Fruit fly (Drosophila melanogaster) whole organism, prepupa: ENCODE data around the gene Mur89F.

ENCODE experiments used
- Blimp-1 ChIP-seq: fragments of 200-800 bp; sonication (Bioruptor generic); optimal IDR thresholded peaks from 3 replicates; lab custom pipeline; 2017; ENCODE audit warnings: missing biosample characterization, missing genetic modification characterization, mild to moderate bottlenecking, moderate library complexity, missing genetic modification reagents
- CG10631 ChIP-seq: fragments of 200-800 bp; sonication (Bioruptor generic); optimal IDR thresholded peaks from 2 replicates; lab custom pipeline; 2016; ENCODE audit warnings: missing biosample characterization, missing genetic modification characterization
- CG10669 ChIP-seq: fragments of 200-800 bp; sonication (Bioruptor generic); optimal IDR thresholded peaks from 3 replicates; lab custom pipeline; 2018; ENCODE audit warnings: missing biosample characterization, mild to moderate bottlenecking, missing genetic modification characterization, moderate library complexity
- CG11294 ChIP-seq: fragments of 200-800 bp; sonication (Bioruptor generic); IDR thresholded peaks from 2 replicates; pipeline ENCODE4 v1.3.6; 2022; ENCODE audit warnings: missing biosample characterization, missing genetic modification characterization
- CG11762 ChIP-seq: fragments of 200-800 bp; sonication (Bioruptor generic); optimal IDR thresholded peaks from 3 replicates; lab custom pipeline; 2016; ENCODE audit warnings: missing biosample characterization, missing genetic modification characterization; ENCODE audit not compliant: insufficient read depth
- CG11902 ChIP-seq: fragments of 200-800 bp; sonication (Bioruptor generic); optimal IDR thresholded peaks from 3 replicates; lab custom pipeline; 2016; ENCODE audit warnings: missing biosample characterization, missing genetic modification characterization
- CG15336 ChIP-seq: fragments of 200-800 bp; sonication (Bioruptor generic); IDR thresholded peaks from 2 replicates; pipeline ENCODE4 v1.3.6; 2022; ENCODE audit warnings: missing biosample characterization, missing genetic modification characterization
- CG1621 ChIP-seq: fragments of 200-800 bp; sonication (Bioruptor generic); optimal IDR thresholded peaks from 3 replicates; lab custom pipeline; 2018; ENCODE audit warnings: missing biosample characterization, mild to moderate bottlenecking, missing genetic modification characterization
- CG16779 ChIP-seq: fragments of 200-800 bp; sonication (Bioruptor generic); optimal IDR thresholded peaks from 3 replicates; lab custom pipeline; 2017; ENCODE audit warnings: missing biosample characterization, mild to moderate bottlenecking, missing genetic modification characterization
- CG3032 ChIP-seq: fragments of 200-800 bp; optimal IDR thresholded peaks from 2 replicates; lab custom pipeline; 2019; ENCODE audit warnings: missing biosample characterization, mild to moderate bottlenecking, missing genetic modification characterization, moderate library complexity
- CG31627 ChIP-seq: fragments of 200-800 bp; sonication (Bioruptor generic); optimal IDR thresholded peaks from 3 replicates; lab custom pipeline; 2016; ENCODE audit warnings: missing biosample characterization, missing genetic modification characterization
- CG32006 ChIP-seq: fragments of 200-800 bp; sonication (Bioruptor generic); optimal IDR thresholded peaks from 3 replicates; lab custom pipeline; 2017; ENCODE audit warnings: missing biosample characterization, mild to moderate bottlenecking, missing genetic modification characterization
- CG34406 ChIP-seq: fragments of 200-800 bp; sonication (Bioruptor generic); optimal IDR thresholded peaks from 3 replicates; lab custom pipeline; 2016; ENCODE audit warnings: missing biosample characterization, missing genetic modification characterization
- CG3919 ChIP-seq: fragments of 200-800 bp; sonication (Bioruptor generic); optimal IDR thresholded peaks from 3 replicates; lab custom pipeline; 2016; ENCODE audit warnings: missing biosample characterization, missing genetic modification characterization
- CG4318 ChIP-seq: fragments of 200-800 bp; sonication (Bioruptor generic); optimal IDR thresholded peaks from 3 replicates; lab custom pipeline; 2017; ENCODE audit warnings: missing biosample characterization, mild to moderate bottlenecking, missing genetic modification characterization
- CG6163 ChIP-seq: fragments of 200-800 bp; sonication (Bioruptor generic); IDR thresholded peaks from 3 replicates; pipeline ENCODE4 v1.3.6; 2022; ENCODE audit warnings: missing biosample characterization, missing genetic modification characterization
- CG6276 ChIP-seq: fragments of 200-800 bp; sonication (Bioruptor generic); optimal IDR thresholded peaks from 2 replicates; lab custom pipeline; 2017; ENCODE audit warnings: missing biosample characterization, mild to moderate bottlenecking, missing genetic modification characterization
- CG6792 ChIP-seq: fragments of 200-800 bp; sonication (Bioruptor generic); optimal IDR thresholded peaks from 3 replicates; lab custom pipeline; 2016; ENCODE audit warnings: missing biosample characterization, missing genetic modification characterization
- CG6854 ChIP-seq: fragments of 200-800 bp; sonication (Bioruptor generic); optimal IDR thresholded peaks from 2 replicates; lab custom pipeline; 2017; ENCODE audit warnings: missing biosample characterization, mild to moderate bottlenecking, missing genetic modification characterization
- CG7368 ChIP-seq: fragments of 200-800 bp; sonication (Bioruptor generic); optimal IDR thresholded peaks from 3 replicates; lab custom pipeline; 2016; ENCODE audit warnings: missing biosample characterization, missing genetic modification characterization
- CG8119 ChIP-seq: fragments of 200-800 bp; sonication (Bioruptor generic); IDR thresholded peaks from 3 replicates; pipeline ENCODE4 v1.3.6; 2022; ENCODE audit warnings: missing biosample characterization, missing genetic modification characterization
- CG8319 ChIP-seq: fragments of 200-800 bp; sonication (Bioruptor generic); optimal IDR thresholded peaks from 3 replicates; lab custom pipeline; 2016; ENCODE audit warnings: missing biosample characterization, missing genetic modification characterization
- CG8632 ChIP-seq: fragments of 200-800 bp; sonication (Bioruptor generic); optimal IDR thresholded peaks from 3 replicates; lab custom pipeline; 2016; ENCODE audit warnings: missing biosample characterization, missing genetic modification characterization
- CG9139 ChIP-seq: fragments of 200-800 bp; sonication (Bioruptor generic); optimal IDR thresholded peaks from 3 replicates; lab custom pipeline; 2017; ENCODE audit warnings: missing biosample characterization, mild to moderate bottlenecking, missing genetic modification characterization
- Eip75B ChIP-seq: fragments of 200-800 bp; sonication (Bioruptor generic); optimal IDR thresholded peaks from 3 replicates; lab custom pipeline; 2016; ENCODE audit warnings: missing biosample characterization, missing genetic modification characterization
- Eip93F ChIP-seq: fragments of 200-800 bp; sonication (Bioruptor generic); optimal IDR thresholded peaks from 2 replicates; lab custom pipeline; 2016; ENCODE audit warnings: missing biosample characterization, mild to moderate bottlenecking, missing genetic modification characterization
- Ets21C ChIP-seq: fragments of 200-800 bp; sonication (Bioruptor generic); optimal IDR thresholded peaks from 3 replicates; lab custom pipeline; 2016; ENCODE audit warnings: missing biosample characterization, missing genetic modification characterization
- Ets96B ChIP-seq: fragments of 200-800 bp; optimal IDR thresholded peaks from 2 replicates; lab custom pipeline; 2019; ENCODE audit warnings: missing biosample characterization, mild to moderate bottlenecking, missing genetic modification characterization, moderate library complexity
- Gug ChIP-seq: fragments of 200-800 bp; sonication (Bioruptor generic); IDR thresholded peaks from 2 replicates; pipeline ENCODE4 v1.3.6; 2022; ENCODE audit warnings: missing biosample characterization, missing genetic modification characterization
- Hr38 ChIP-seq: sonication (Bioruptor generic); optimal IDR thresholded peaks from 2 replicates; lab custom pipeline; 2016; ENCODE audit warnings: missing biosample characterization, missing genetic modification characterization
- Hr39 ChIP-seq: fragments of 200-800 bp; sonication (Bioruptor generic); optimal IDR thresholded peaks from 2 replicates; lab custom pipeline; 2016; ENCODE audit warnings: missing biosample characterization, missing genetic modification characterization
- Hr4 ChIP-seq: fragments of 200-800 bp; sonication (Bioruptor generic); optimal IDR thresholded peaks from 3 replicates; lab custom pipeline; 2016; ENCODE audit warnings: missing biosample characterization, missing genetic modification characterization
- Lpt ChIP-seq: fragments of 200-800 bp; sonication (Bioruptor generic); optimal IDR thresholded peaks from 3 replicates; lab custom pipeline; 2016; ENCODE audit warnings: missing biosample characterization, missing genetic modification characterization
- Met ChIP-seq: fragments of 200-800 bp; sonication (Bioruptor generic); optimal IDR thresholded peaks from 3 replicates; lab custom pipeline; 2016; ENCODE audit warnings: missing biosample characterization, missing genetic modification characterization
- OdsH ChIP-seq: fragments of 200-800 bp; sonication (Bioruptor generic); optimal IDR thresholded peaks from 3 replicates; lab custom pipeline; 2016; ENCODE audit warnings: missing biosample characterization, missing genetic modification characterization
- Smox ChIP-seq: fragments of 200-800 bp; sonication (Bioruptor generic); optimal IDR thresholded peaks from 3 replicates; lab custom pipeline; 2016; ENCODE audit warnings: missing biosample characterization, missing genetic modification characterization
- Sox102F ChIP-seq: fragments of 200-800 bp; sonication (Bioruptor generic); optimal IDR thresholded peaks from 2 replicates; lab custom pipeline; 2016; ENCODE audit warnings: missing biosample characterization, mild to moderate bottlenecking, missing genetic modification characterization
- Sox14 ChIP-seq: fragments of 200-800 bp; sonication (Bioruptor generic); optimal IDR thresholded peaks from 3 replicates; lab custom pipeline; 2016; ENCODE audit warnings: missing biosample characterization, missing genetic modification characterization
- achi ChIP-seq: fragments of 200-800 bp; sonication (Bioruptor generic); optimal IDR thresholded peaks from 3 replicates; lab custom pipeline; 2016; ENCODE audit warnings: missing biosample characterization, missing genetic modification characterization
- acj6 ChIP-seq: fragments of 200-800 bp; sonication (Bioruptor generic); optimal IDR thresholded peaks from 3 replicates; lab custom pipeline; 2016; ENCODE audit warnings: missing biosample characterization, missing genetic modification characterization
- cyc ChIP-seq: fragments of 200-800 bp; sonication (Bioruptor generic); optimal IDR thresholded peaks from 3 replicates; lab custom pipeline; 2016; ENCODE audit warnings: missing biosample characterization, missing genetic modification characterization
- eg ChIP-seq: fragments of 200-800 bp; sonication (Bioruptor generic); IDR thresholded peaks from 3 replicates; pipeline ENCODE4 v1.3.6; 2022; ENCODE audit warnings: missing biosample characterization, missing genetic modification characterization
- fd59A ChIP-seq: fragments of 200-800 bp; sonication (Bioruptor generic); optimal IDR thresholded peaks from 2 replicates; lab custom pipeline; 2017; ENCODE audit warnings: missing biosample characterization, mild to moderate bottlenecking, missing genetic modification characterization, missing genetic modification reagents
- fd85E ChIP-seq: fragments of 200-800 bp; sonication (Bioruptor generic); optimal IDR thresholded peaks from 3 replicates; lab custom pipeline; 2016; ENCODE audit warnings: missing biosample characterization, missing genetic modification characterization
- lz ChIP-seq: fragments of 200-800 bp; sonication (Bioruptor generic); optimal IDR thresholded peaks from 3 replicates; lab custom pipeline; 2016; ENCODE audit warnings: missing biosample characterization, missing genetic modification characterization
- net ChIP-seq: fragments of 200-800 bp; sonication (Bioruptor generic); optimal IDR thresholded peaks from 3 replicates; lab custom pipeline; 2016; ENCODE audit warnings: missing biosample characterization, missing genetic modification characterization
- pdm3 ChIP-seq: fragments of 200-800 bp; sonication (Bioruptor generic); optimal IDR thresholded peaks from 3 replicates; lab custom pipeline; 2016; ENCODE audit warnings: missing biosample characterization, missing genetic modification characterization
- salr ChIP-seq, 2 experiments: fragments of 200-800 bp; sonication (Bioruptor generic); optimal IDR thresholded peaks; 3 replicates each; lab custom pipeline; 2016 to 2018; ENCODE audit warnings: missing biosample characterization in 2 of 2, missing genetic modification characterization in 2 of 2, mild to moderate bottlenecking in 1 of 2
- ss ChIP-seq, 2 experiments: fragments of 200-800 bp; sonication (Bioruptor generic); optimal IDR thresholded peaks; 2 replicates in 1 of 2; 3 replicates in 1 of 2; lab custom pipeline; 2017 to 2018; ENCODE audit warnings: mild to moderate bottlenecking in 2 of 2, missing biosample characterization in 2 of 2, missing genetic modification characterization in 2 of 2, moderate library complexity in 1 of 2
- svp ChIP-seq: fragments of 200-800 bp; sonication (Bioruptor generic); peaks from one replicate; lab custom pipeline; 2016; ENCODE audit warnings: missing biosample characterization, missing genetic modification characterization
- topi ChIP-seq: fragments of 200-800 bp; sonication (Bioruptor generic); optimal IDR thresholded peaks from 3 replicates; lab custom pipeline; 2016; ENCODE audit warnings: missing biosample characterization, missing genetic modification characterization
- vri ChIP-seq: fragments of 200-800 bp; sonication (Bioruptor generic); optimal IDR thresholded peaks from 3 replicates; lab custom pipeline; 2016; ENCODE audit warnings: missing biosample characterization, mild to moderate bottlenecking, missing genetic modification characterization

Gene Mur89F

DNA sequence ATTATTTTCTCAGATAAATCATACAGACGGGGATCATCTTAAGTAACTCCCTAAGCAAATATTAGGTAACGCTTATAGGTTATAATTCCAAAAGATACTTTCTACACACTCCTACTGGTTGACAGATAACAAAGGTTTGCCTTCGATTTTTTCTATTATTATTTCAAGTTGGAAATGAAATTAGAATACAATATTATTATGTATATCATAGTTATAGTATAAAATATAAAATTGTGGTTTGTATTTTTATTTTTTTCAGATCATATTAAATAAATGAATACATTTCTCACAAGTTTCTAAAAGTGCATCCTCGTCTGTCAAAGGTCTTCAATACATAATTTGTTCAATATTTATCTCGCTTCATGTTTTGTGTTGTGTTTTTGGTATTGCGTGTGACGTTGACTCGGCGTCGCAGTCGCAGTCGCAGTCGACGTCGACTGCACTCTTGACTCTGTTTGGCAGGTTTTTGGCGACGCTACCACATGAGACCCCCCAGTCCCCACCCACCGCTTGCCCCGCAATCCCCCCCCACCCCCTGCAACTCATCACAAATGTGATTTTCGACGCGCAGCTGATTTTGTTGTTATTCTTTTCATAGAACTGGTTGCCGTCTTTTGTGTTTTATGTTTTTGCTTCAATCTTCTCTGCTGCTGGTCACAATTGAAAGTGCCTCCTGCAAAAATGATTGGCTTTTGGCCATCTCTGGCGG lies 79.0 kb downstream of the Mur89F start:
- TF ChIP-seq vri (GFP tag; lab: Kevin White, UChicago) = peak; percentile 46
- peak; percentile 49 for TF ChIP-seq Sox102F (GFP tag; lab: Kevin White, UChicago)
- TF ChIP-seq CG6163 (GFP tag; lab: Robert Waterston, UW) = no peak
- TF ChIP-seq CG1621 (tag; lab: Kevin White, UChicago) = no peak
- no peak for TF ChIP-seq Hr38 (GFP tag; lab: Kevin White, UChicago)
- no peak for TF ChIP-seq Lpt (GFP tag; lab: Kevin White, UChicago)
- TF ChIP-seq CG3919 (GFP tag; lab: Kevin White, UChicago) = no peak
- TF ChIP-seq CG6854 (GFP tag; lab: Kevin White, UChicago) = no peak
- TF ChIP-seq CG3032 (tag; lab: Kevin White, UChicago) = no peak
- TF ChIP-seq CG11762 = no peak
- TF ChIP-seq CG9139 (GFP tag; lab: Kevin White, UChicago) = no peak
- no peak for TF ChIP-seq pdm3
- TF ChIP-seq CG8319 (GFP tag; lab: Kevin White, UChicago) = no peak
- peak; percentile 5 for TF ChIP-seq achi
- TF ChIP-seq CG34406 (GFP tag; lab: Kevin White, UChicago) = peak; percentile 64
- TF ChIP-seq OdsH (GFP tag; lab: Kevin White, UChicago) = peak; percentile 33
- no peak for TF ChIP-seq ss (GFP tag; optimal IDR thresholded peaks at IDR 0.05; lab: Kevin White, UChicago)
- no peak for TF ChIP-seq Eip93F (GFP tag; lab: Kevin White, UChicago)
- TF ChIP-seq Hr4 (GFP tag; lab: Kevin White, UChicago) = peak; percentile 29
- TF ChIP-seq net (GFP tag; lab: Kevin White, UChicago) = peak; percentile 13
- peak; percentile 37 for TF ChIP-seq lz (GFP tag; lab: Kevin White, UChicago)
- no peak for TF ChIP-seq topi (GFP tag; lab: Kevin White, UChicago)
- peak; percentile 22 for TF ChIP-seq Ets21C
- peak; percentile 6 for TF ChIP-seq CG10631 (GFP tag; lab: Kevin White, UChicago)
- TF ChIP-seq CG15336 = peak; percentile 58
- TF ChIP-seq Smox (GFP tag; lab: Kevin White, UChicago) = peak; percentile 56
- TF ChIP-seq fd59A (GFP tag; lab: Kevin White, UChicago) = no peak
- peak; percentile 64 for TF ChIP-seq Met (GFP tag; lab: Kevin White, UChicago)
- no peak for TF ChIP-seq CG16779 (tag; lab: Kevin White, UChicago)
- TF ChIP-seq Sox14 (GFP tag; lab: Kevin White, UChicago) = peak; percentile 15
- TF ChIP-seq CG8119 = peak; percentile 61; the same call in 2 of the 3 replicates
- TF ChIP-seq Blimp-1 (GFP tag; lab: Kevin White, UChicago) = peak; percentile 27
- TF ChIP-seq CG8632 (GFP tag; lab: Kevin White, UChicago) = peak; percentile 25
- TF ChIP-seq svp = peak; percentile 88
- TF ChIP-seq salr (GFP tag; optimal IDR thresholded peaks at IDR 0.05; lab: Kevin White, UChicago) = no peak
- peak; percentile 13; the same call in 1 of the 2 replicates for TF ChIP-seq CG11294 (GFP tag; lab: Robert Waterston, UW)
- TF ChIP-seq CG10669 (GFP tag; lab: Kevin White, UChicago) = no peak
- TF ChIP-seq CG11902 (GFP tag; lab: Kevin White, UChicago) = no peak
- TF ChIP-seq cyc (GFP tag; lab: Kevin White, UChicago) = peak; percentile 2
- no peak for TF ChIP-seq Eip75B
- peak; percentile 22 for TF ChIP-seq CG31627 (GFP tag; lab: Kevin White, UChicago)
- TF ChIP-seq Gug (GFP tag; lab: Robert Waterston, UW) = no peak
- no peak for TF ChIP-seq fd85E
- no peak; the same call in 2 of the 3 replicates for TF ChIP-seq eg (GFP tag; lab: Robert Waterston, UW)
- no peak for TF ChIP-seq Ets96B (tag; lab: Kevin White, UChicago)
- TF ChIP-seq CG7368 (GFP tag; lab: Kevin White, UChicago) = no peak
- peak; percentile 25 for TF ChIP-seq CG6276 (GFP tag; lab: Kevin White, UChicago)
- TF ChIP-seq CG32006 = peak; percentile 57
- TF ChIP-seq Hr39 = peak; percentile 35
- TF ChIP-seq CG4318 (GFP tag; lab: Kevin White, UChicago) = peak; percentile 12
- TF ChIP-seq acj6 (GFP tag; lab: Kevin White, UChicago) = peak; percentile 49
- peak; percentile 40 for TF ChIP-seq CG6792 (GFP tag; lab: Kevin White, UChicago)
